Worm (Caenorhabditis elegans): Measurements from ENCODE around the gene R04A9.6.

- TF ChIP-seq pha-4 (tag; optimal IDR thresholded peaks at IDR 0.05) (no peak), elt-3 (tag; optimal IDR thresholded peaks at IDR 0.05) (no peak)
These were observed 27.4 kb upstream of the R04A9.6 start for ce11 chrX:369923-370322.
